Worm (Caenorhabditis elegans): ENCODE measurements around the gene lpr-2.

Gene lpr-2

DNA sequence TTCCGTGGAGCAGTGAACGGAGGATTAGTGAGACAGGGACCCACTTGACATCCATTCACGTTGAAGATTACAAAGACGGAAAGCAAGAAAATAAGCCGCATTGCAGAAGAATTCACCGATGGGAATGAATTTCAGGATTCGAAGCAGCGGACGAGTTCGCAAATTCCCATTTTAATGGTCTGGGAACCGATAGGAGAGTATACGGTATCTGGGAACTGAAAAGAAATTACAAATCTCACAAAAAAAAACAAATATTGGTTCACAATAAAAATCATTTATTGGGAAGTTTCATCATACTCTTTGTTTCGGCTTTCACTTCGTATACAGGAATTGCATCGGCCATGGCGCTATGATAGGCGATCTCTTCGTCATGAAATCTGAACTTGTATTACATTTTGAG is 24.0 kb upstream of the lpr-2 start, which contains the start of gene T12A7.10:
Gene T12A7.10 (minus strand): TSS at position 101 of the 400 bp plus-strand sequence.
- no peak for TF ChIP-seq B0261.1 (tag; optimal IDR thresholded peaks at IDR 0.05)
- TF ChIP-seq C17E4.6 (GFP tag; IDR thresholded peaks at IDR 0.05), result no peak
- no peak for TF ChIP-seq attf-3 (GFP tag; conservative IDR thresholded peaks at IDR 0.05)
- no peak for TF ChIP-seq snpc-3.4 (tag; optimal IDR thresholded peaks at IDR 0.05)
- no peak for TF ChIP-seq him-1 (tag; optimal IDR thresholded peaks at IDR 0.05)
- TF ChIP-seq snpc-1.3 (tag; optimal IDR thresholded peaks at IDR 0.05; ENCODE audit: insufficient read depth), result no peak
- TF ChIP-seq Y56A3A.18 (GFP tag; IDR thresholded peaks at IDR 0.05), result no peak
- no peak for TF ChIP-seq dox-1 (GFP tag; IDR thresholded peaks at IDR 0.05)

DNA sequence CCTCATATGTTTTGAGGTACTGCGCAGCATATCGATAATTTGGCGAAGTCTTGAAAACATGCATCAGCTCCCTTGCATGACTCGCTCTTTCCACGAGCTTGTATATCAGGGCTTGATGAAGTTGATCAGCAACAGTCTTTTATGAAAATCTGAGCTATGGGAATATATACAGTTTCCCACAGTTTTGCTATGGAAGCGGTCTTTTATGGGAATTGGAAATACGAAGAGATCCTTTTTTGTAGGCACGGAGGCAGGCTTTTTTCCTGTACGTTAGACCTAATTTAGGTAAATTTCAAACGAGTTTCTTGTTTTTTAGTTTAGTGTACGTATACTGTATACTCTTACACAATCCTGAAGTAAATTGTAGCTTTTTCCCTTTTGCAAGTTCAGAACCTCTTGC is 23.1 kb upstream of the lpr-2 start, which contains the start of gene T12A7.9:
Gene T12A7.9 (minus strand): TSS at position 101 of the 400 bp plus-strand sequence.
- no peak for TF ChIP-seq sea-2 (GFP tag; IDR thresholded peaks at IDR 0.05)
- no peak for TF ChIP-seq Y53G8AR.9 (GFP tag; conservative IDR thresholded peaks at IDR 0.05)
- TF ChIP-seq let-526 (GFP tag; IDR thresholded peaks at IDR 0.05), result no peak
- TF ChIP-seq nhr-27 (tag; optimal IDR thresholded peaks at IDR 0.05), result no peak
- no peak for TF ChIP-seq akir-1 (GFP tag; optimal IDR thresholded peaks at IDR 0.05)
- TF ChIP-seq zfh-2 (GFP tag; conservative IDR thresholded peaks at IDR 0.05), result no peak
- no peak for TF ChIP-seq tbx-9 (tag; optimal IDR thresholded peaks at IDR 0.05; ENCODE audit: borderline replicate concordance)
- no peak for TF ChIP-seq snpc-4 (GFP tag; optimal IDR thresholded peaks at IDR 0.05)
- no peak for TF ChIP-seq snpc-4 (tag; optimal IDR thresholded peaks at IDR 0.05)
- TF ChIP-seq lsl-1 (GFP tag; optimal IDR thresholded peaks at IDR 0.05), result no peak
- TF ChIP-seq fkh-3 (tag; optimal IDR thresholded peaks at IDR 0.05), result no peak
- no peak for TF ChIP-seq F49E8.2 (tag; optimal IDR thresholded peaks at IDR 0.05; ENCODE audit: insufficient read depth)
- TF ChIP-seq ekl-4 (GFP tag; IDR thresholded peaks at IDR 0.05), result no peak
- no peak for TF ChIP-seq cebp-1 (GFP tag; IDR thresholded peaks at IDR 0.05)
- TF ChIP-seq cebp-1 (tag; optimal IDR thresholded peaks at IDR 0.05), result peak; percentile 33
- no peak for TF ChIP-seq unc-62 (GFP tag; optimal IDR thresholded peaks at IDR 0.05)
- 0 out of 2 replicates have a peak, but pooled peaks have one; percentile 22 for TF ChIP-seq Y56A3A.18 (GFP tag; IDR thresholded peaks at IDR 0.05)
- no peak for TF ChIP-seq chd-7 (tag; optimal IDR thresholded peaks at IDR 0.05)
- TF ChIP-seq hlh-12 (tag; optimal IDR thresholded peaks at IDR 0.05), result no peak

DNA sequence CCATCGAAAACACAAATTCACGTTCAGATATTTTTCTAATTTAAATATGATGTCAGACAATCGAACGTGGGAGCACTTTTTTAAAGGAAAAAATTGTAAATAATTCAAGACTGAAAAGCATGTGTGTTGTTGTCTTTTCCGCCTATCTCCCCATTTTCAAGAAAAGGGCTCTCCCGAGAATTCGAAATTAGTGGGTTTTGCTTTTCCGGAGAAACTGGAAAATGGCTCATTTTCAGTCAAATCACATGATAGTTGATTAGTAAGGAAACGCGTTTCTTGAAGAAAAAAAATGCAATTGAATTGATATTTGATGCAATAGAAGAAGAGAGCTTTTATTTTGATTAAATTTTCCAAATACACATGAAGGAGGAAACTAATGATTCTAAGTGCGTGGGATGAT is 19.2 kb upstream of the lpr-2 start:
- TF ChIP-seq ztf-18 (tag; optimal IDR thresholded peaks at IDR 0.05) (no peak), F10E7.11 (tag; optimal IDR thresholded peaks at IDR 0.05) (no peak), tbx-9 (tag; optimal IDR thresholded peaks at IDR 0.05; ENCODE audit: borderline replicate concordance) (no peak), mes-4 (tag; optimal IDR thresholded peaks at IDR 0.05) (no peak), ceh-91 (GFP tag; IDR thresholded peaks at IDR 0.05) (no peak), rec-8 (tag; optimal IDR thresholded peaks at IDR 0.05) (no peak), egrh-3 (GFP tag; IDR thresholded peaks at IDR 0.05) (no peak), K12H6.12 (tag; optimal IDR thresholded peaks at IDR 0.05) (no peak), D2030.7 (GFP tag; IDR thresholded peaks at IDR 0.05) (no peak), xnd-1 (tag; optimal IDR thresholded peaks at IDR 0.05) (no peak), snpc-1.3 (tag; optimal IDR thresholded peaks at IDR 0.05; ENCODE audit: insufficient read depth) (no peak), attf-5 (GFP tag; optimal IDR thresholded peaks at IDR 0.05) (no peak)
